Worm (Caenorhabditis elegans) whole organism, L1 larva: ENCODE results near the gene srxa-1.

Experiments
- C16A3.4 ChIP-seq: fragments of 150-350 bp; optimal IDR thresholded peaks from 2 replicates; lab custom pipeline; 2014; ENCODE audit warnings: missing biosample characterization, missing genetic modification characterization
- F16B12.6 ChIP-seq: fragments of 150-350 bp; optimal IDR thresholded peaks from 2 replicates; lab custom pipeline; 2014; ENCODE audit warnings: missing biosample characterization, missing genetic modification characterization
- alr-1 ChIP-seq: fragments of 200-800 bp; sonication (Bioruptor generic); optimal IDR thresholded peaks from 2 replicates; lab custom pipeline; 2018; ENCODE audit warnings: borderline replicate concordance, mild to moderate bottlenecking, missing genetic modification characterization, missing compliant biosample characterization
- ama-1 ChIP-seq: fragments of 150-350 bp; optimal IDR thresholded peaks from 2 replicates; lab custom pipeline; 2014
- blmp-1 ChIP-seq: fragments of 150-350 bp; optimal IDR thresholded peaks from 2 replicates; lab custom pipeline; 2014; ENCODE audit warnings: missing biosample characterization, missing genetic modification characterization
- ceh-63 ChIP-seq: fragments of 200-800 bp; sonication (Bioruptor generic); optimal IDR thresholded peaks from 2 replicates; lab custom pipeline; 2018; ENCODE audit warnings: mild to moderate bottlenecking, missing genetic modification characterization, missing compliant biosample characterization
- ceh-82 ChIP-seq, 3 experiments: fragments of 150-350 bp in 1 of 3; sonication (generic microtip) in 2 of 3; optimal IDR thresholded peaks; 2 replicates each; lab custom pipeline; 2014 to 2017; ENCODE audit warnings: missing biosample characterization in 3 of 3, missing genetic modification characterization in 3 of 3
- ceh-88 ChIP-seq: fragments of 200-800 bp; sonication (Bioruptor generic); IDR thresholded peaks from 2 replicates; pipeline ENCODE4 v1.3.6; 2022; ENCODE audit warnings: missing genetic modification characterization, missing compliant biosample characterization
- ceh-90 ChIP-seq: sonication (generic microtip); optimal IDR thresholded peaks from 2 replicates; lab custom pipeline; 2016; ENCODE audit warnings: missing genetic modification characterization, missing compliant biosample characterization
- ces-1 ChIP-seq: fragments of 150-350 bp; optimal IDR thresholded peaks from 2 replicates; lab custom pipeline; 2014; ENCODE audit warnings: missing biosample characterization, missing genetic modification reagents, missing genetic modification characterization
- dpl-1 ChIP-seq, 3 experiments: fragments of 150-350 bp in 2 of 3; sonication (generic microtip) in 1 of 3; optimal IDR thresholded peaks; 2 replicates each; lab custom pipeline; 2014 to 2017; ENCODE audit warnings: missing biosample characterization in 3 of 3, missing genetic modification characterization in 3 of 3, missing genetic modification reagents in 3 of 3
- dsc-1 ChIP-seq: sonication (generic microtip); optimal IDR thresholded peaks from 2 replicates; lab custom pipeline; 2016; ENCODE audit warnings: mild to moderate bottlenecking, missing genetic modification characterization, missing compliant biosample characterization
- efl-1 ChIP-seq, 4 experiments: fragments of 150-350 bp; optimal IDR thresholded peaks in 3 of 4; peaks in 1 of 4; 1 replicate in 1 of 4; 2 replicates in 3 of 4; lab custom pipeline; 2014; ENCODE audit warnings: missing biosample characterization in 2 of 4, missing genetic modification characterization in 2 of 4, missing genetic modification reagents in 2 of 4
- efl-3 ChIP-seq: fragments of 200-800 bp; sonication (Bioruptor generic); optimal IDR thresholded peaks from 2 replicates; lab custom pipeline; 2018; ENCODE audit warnings: mild to moderate bottlenecking, missing genetic modification characterization, missing compliant biosample characterization
- egl-13 ChIP-seq: sonication (generic microtip); optimal IDR thresholded peaks from 2 replicates; lab custom pipeline; 2016; ENCODE audit warnings: missing genotype, missing genetic modification reagents, missing genetic modification characterization, missing compliant biosample characterization
- egl-27 ChIP-seq, 2 experiments: fragments of 150-350 bp in 1 of 2; sonication (generic microtip); optimal IDR thresholded peaks; 3 replicates each; lab custom pipeline; 2017 to 2018; ENCODE audit warnings: missing biosample characterization in 2 of 2, missing genetic modification characterization in 2 of 2, missing genetic modification reagents in 2 of 2
- elt-2 ChIP-seq: sonication (generic microtip); optimal IDR thresholded peaks from 2 replicates; lab custom pipeline; 2016; ENCODE audit warnings: missing genetic modification characterization, mild to moderate bottlenecking, inconsistent platforms, missing compliant biosample characterization, missing genetic modification reagents
- fkh-10 ChIP-seq: sonication (generic microtip); optimal IDR thresholded peaks from 2 replicates; lab custom pipeline; 2017; ENCODE audit warnings: missing biosample characterization, missing genetic modification reagents, missing genetic modification characterization
- fkh-4 ChIP-seq: sonication (generic microtip); optimal IDR thresholded peaks from 2 replicates; lab custom pipeline; 2016; ENCODE audit warnings: missing compliant biosample characterization, missing genetic modification characterization, borderline replicate concordance
- fos-1 ChIP-seq: fragments of 150-350 bp; optimal IDR thresholded peaks from 2 replicates; lab custom pipeline; 2014; ENCODE audit warnings: missing biosample characterization, missing genetic modification characterization
- grh-1 ChIP-seq: fragments of 200-800 bp; sonication (Bioruptor generic); IDR thresholded peaks from 2 replicates; pipeline ENCODE4 v1.3.6; 2022; ENCODE audit warnings: missing genetic modification reagents, missing genetic modification characterization, missing compliant biosample characterization
- hlh-17 ChIP-seq: fragments of 200-800 bp; sonication (Bioruptor generic); optimal IDR thresholded peaks from 2 replicates; lab custom pipeline; 2018; ENCODE audit warnings: missing genetic modification characterization, mild to moderate bottlenecking, missing compliant biosample characterization, moderate library complexity, borderline replicate concordance
- hlh-4 ChIP-seq: sonication (generic microtip); optimal IDR thresholded peaks from 2 replicates; lab custom pipeline; 2016; ENCODE audit warnings: mild to moderate bottlenecking, missing genetic modification characterization, missing compliant biosample characterization
- irx-1 ChIP-seq: sonication (generic microtip); optimal IDR thresholded peaks from 2 replicates; lab custom pipeline; 2016; ENCODE audit warnings: missing genetic modification characterization, missing compliant biosample characterization
- isw-1 ChIP-seq: fragments of 200-800 bp; sonication (Bioruptor generic); IDR thresholded peaks from 2 replicates; pipeline ENCODE4 v1.3.6; 2022; ENCODE audit warnings: missing genetic modification characterization, missing compliant biosample characterization
- jun-1 ChIP-seq: fragments of 150-350 bp; optimal IDR thresholded peaks from 2 replicates; lab custom pipeline; 2014; ENCODE audit warnings: missing biosample characterization, missing genetic modification reagents, missing genetic modification characterization
- lin-13 ChIP-seq: fragments of 150-350 bp; optimal IDR thresholded peaks from 2 replicates; lab custom pipeline; 2014; ENCODE audit warnings: missing biosample characterization, missing genetic modification reagents, missing genetic modification characterization
- lin-14 ChIP-seq: fragments of 200-800 bp; sonication (Bioruptor generic); optimal IDR thresholded peaks from 2 replicates; lab custom pipeline; 2018; ENCODE audit warnings: mild to moderate bottlenecking, missing genetic modification characterization, moderate library complexity, missing compliant biosample characterization
- lin-15B ChIP-seq: fragments of 150-350 bp; sonication (generic microtip); optimal IDR thresholded peaks from 3 replicates; lab custom pipeline; 2014; ENCODE audit warnings: missing biosample characterization, missing genetic modification characterization
- lin-35 ChIP-seq, 2 experiments: fragments of 150-350 bp; optimal IDR thresholded peaks; 2 replicates each; lab custom pipeline; 2014; ENCODE audit warnings: missing biosample characterization in 2 of 2, missing genetic modification characterization in 2 of 2, missing genetic modification reagents in 2 of 2
- lin-39 ChIP-seq: fragments of 150-350 bp; optimal IDR thresholded peaks from 2 replicates; lab custom pipeline; 2014; ENCODE audit warnings: missing biosample characterization, missing genetic modification reagents, missing genetic modification characterization
- mdl-1 ChIP-seq, 2 experiments: fragments of 150-350 bp; optimal IDR thresholded peaks; 2 replicates each; lab custom pipeline; 2014 to 2017; ENCODE audit warnings: missing biosample characterization in 2 of 2, missing genetic modification characterization in 2 of 2, inconsistent platforms in 1 of 2
- mef-2 ChIP-seq: fragments of 150-350 bp; optimal IDR thresholded peaks from 2 replicates; lab custom pipeline; 2014; ENCODE audit warnings: missing biosample characterization, missing genetic modification characterization
- nhr-12 ChIP-seq: sonication (generic microtip); optimal IDR thresholded peaks from 2 replicates; lab custom pipeline; 2017; ENCODE audit warnings: missing biosample characterization, missing genetic modification characterization
- nhr-20 ChIP-seq: sonication (generic microtip); optimal IDR thresholded peaks from 2 replicates; lab custom pipeline; 2016; ENCODE audit warnings: mild to moderate bottlenecking, missing genetic modification characterization, missing compliant biosample characterization
- nhr-71 ChIP-seq: sonication (generic microtip); optimal IDR thresholded peaks from 2 replicates; lab custom pipeline; 2016; ENCODE audit warnings: mild to moderate bottlenecking, missing genetic modification characterization, moderate library complexity, missing compliant biosample characterization
- nhr-84 ChIP-seq: sonication (generic microtip); optimal IDR thresholded peaks from 2 replicates; lab custom pipeline; 2017; ENCODE audit warnings: missing biosample characterization, missing genetic modification characterization
- nhr-90 ChIP-seq: sonication (generic microtip); optimal IDR thresholded peaks from 2 replicates; lab custom pipeline; 2016; ENCODE audit warnings: mild to moderate bottlenecking, missing genetic modification characterization, missing compliant biosample characterization; ENCODE audit not compliant: poor library complexity
- rnt-1 ChIP-seq: sonication (generic microtip); optimal IDR thresholded peaks from 2 replicates; lab custom pipeline; 2016; ENCODE audit warnings: mild to moderate bottlenecking, missing genetic modification characterization, moderate library complexity, missing compliant biosample characterization
- snpc-4 ChIP-seq: fragments of 150-350 bp; optimal IDR thresholded peaks from 2 replicates; lab custom pipeline; 2014; ENCODE audit warnings: missing biosample characterization, missing genetic modification characterization
- sup-37 ChIP-seq: fragments of 200-800 bp; sonication (Bioruptor generic); optimal IDR thresholded peaks from 2 replicates; lab custom pipeline; 2018; ENCODE audit warnings: mild to moderate bottlenecking, missing genetic modification characterization, missing compliant biosample characterization
- tbx-2 ChIP-seq: sonication (generic microtip); optimal IDR thresholded peaks from 2 replicates; lab custom pipeline; 2016; ENCODE audit warnings: missing genetic modification characterization, missing compliant biosample characterization
- unc-62 ChIP-seq: fragments of 150-350 bp; optimal IDR thresholded peaks from 2 replicates; lab custom pipeline; 2014; ENCODE audit warnings: missing biosample characterization, missing genetic modification reagents, missing genetic modification characterization
- unc-98 ChIP-seq: fragments of 200-800 bp; sonication (Bioruptor generic); IDR thresholded peaks from 2 replicates; pipeline ENCODE4 v1.3.6; 2022; ENCODE audit warnings: missing genetic modification characterization, missing compliant biosample characterization
- vab-15 ChIP-seq: sonication (generic microtip); optimal IDR thresholded peaks from 2 replicates; lab custom pipeline; 2017; ENCODE audit warnings: missing genotype, mild to moderate bottlenecking, missing genetic modification characterization, missing compliant biosample characterization
- zip-4 ChIP-seq: fragments of 200-800 bp; sonication (Bioruptor generic); optimal IDR thresholded peaks from 2 replicates; lab custom pipeline; 2018; ENCODE audit warnings: mild to moderate bottlenecking, missing genetic modification characterization, moderate library complexity, missing compliant biosample characterization

srxa-1 gene

ce11 chrV:20734658-20735057 is 2.8 kb downstream of the srxa-1 start, which contains the start of gene srxa-6:
Gene srxa-6 (plus strand): TSS chrV:20734958.
- no peak for TF ChIP-seq blmp-1 (tag; lab: Kevin White, UChicago)
- no peak for TF ChIP-seq unc-98 (GFP tag; lab: Robert Waterston, UW)
- no peak for TF ChIP-seq ceh-90 (tag; lab: Kevin White, UChicago)

- TF ChIP-seq lin-35 (GFP tag; optimal IDR thresholded peaks at IDR 0.05; lab: Kevin White, UChicago) = no peak
- TF ChIP-seq egl-13 (tag; lab: Kevin White, UChicago) = no peak
- peak; percentile 65 for TF ChIP-seq fkh-10 (GFP tag; lab: Kevin White, UChicago)
- TF ChIP-seq lin-13 (GFP tag; lab: Kevin White, UChicago) = no peak
- peak; percentile 33 for TF ChIP-seq ces-1
- TF ChIP-seq alr-1 (tag; lab: Kevin White, UChicago) = no peak
- TF ChIP-seq irx-1 = peak; percentile 2
- peak; percentile 7 for TF ChIP-seq tbx-2
- TF ChIP-seq, all 84 proteins: peak for 4
Measured at ce11 chrV:20739387-20739786, 7.5 kb downstream of the srxa-1 start.

ce11 chrV:20744290-20744837 is 12.5 kb downstream of the srxa-1 start, which contains the start of gene dnj-25:
Gene dnj-25 (minus strand): TSS chrV:20744346.
- TF ChIP-seq hlh-17 (GFP tag; lab: Kevin White, UChicago) (no peak), nhr-84 (no peak), nhr-90 (tag; lab: Kevin White, UChicago) (no peak), lin-39 (tag; lab: Kevin White, UChicago) (no peak), dsc-1 (tag; lab: Kevin White, UChicago) (no peak), mef-2 (tag; lab: Kevin White, UChicago) (no peak), F16B12.6 (tag; lab: Kevin White, UChicago) (no peak), zip-4 (GFP tag; lab: Kevin White, UChicago) (no peak), sup-37 (GFP tag; lab: Kevin White, UChicago) (no peak), unc-98 (GFP tag; lab: Robert Waterston, UW) (no peak), lin-14 (GFP tag; lab: Kevin White, UChicago) (peak; percentile 47), efl-1 (optimal IDR thresholded peaks at IDR 0.05; lab: Kevin White, UChicago) (peak; percentile 35 to 46), efl-1 (GFP tag; optimal IDR thresholded peaks at IDR 0.05 in 1 of 2; lab: Kevin White, UChicago) (peak; percentile 31 to 89), nhr-71 (tag; lab: Kevin White, UChicago) (peak; percentile 35), nhr-12 (tag; lab: Kevin White, UChicago) (no peak), unc-62 (GFP tag; lab: Kevin White, UChicago) (no peak), jun-1 (tag; lab: Kevin White, UChicago) (no peak), egl-27 (tag; optimal IDR thresholded peaks at IDR 0.05; lab: Kevin White, UChicago) (no peak), snpc-4 (tag; lab: Kevin White, UChicago) (no peak), tbx-2 (no peak), vab-15 (tag; lab: Kevin White, UChicago) (no peak), grh-1 (GFP tag; lab: Robert Waterston, UW) (peak; percentile 62), hlh-4 (no peak), ceh-82 (tag; optimal IDR thresholded peaks at IDR 0.05; lab: Kevin White, UChicago) (peak in 1 of 3 experiments; percentile 31), fos-1 (no peak), ama-1 (lab: Kevin White, UChicago) (no peak), lin-13 (GFP tag; lab: Kevin White, UChicago) (no peak), mdl-1 (tag; optimal IDR thresholded peaks at IDR 0.05; lab: Kevin White, UChicago) (no peak), fkh-4 (tag; lab: Kevin White, UChicago) (no peak), lin-15B (tag; lab: Kevin White, UChicago) (no peak), ceh-63 (GFP tag; lab: Kevin White, UChicago) (no peak), isw-1 (GFP tag; lab: Robert Waterston, UW) (no peak), alr-1 (tag; lab: Kevin White, UChicago) (no peak), fkh-10 (GFP tag; lab: Kevin White, UChicago) (no peak), C16A3.4 (tag; lab: Kevin White, UChicago) (peak; percentile 7), elt-2 (tag; lab: Kevin White, UChicago) (no peak), efl-3 (GFP tag; lab: Kevin White, UChicago) (no peak), nhr-20 (peak; percentile 14), blmp-1 (tag; lab: Kevin White, UChicago) (peak; percentile 95), ceh-88 (no peak), rnt-1 (tag; lab: Kevin White, UChicago) (no peak), dpl-1 (GFP tag; optimal IDR thresholded peaks at IDR 0.05; lab: Kevin White, UChicago) (peak in 1 of 3 experiments; percentile 41)
